Worm (Caenorhabditis elegans) whole organism, mixed stage, embryonic: ENCODE measurements around the gene cyp-14A2.

ENCODE experiments used
- M03D4.4 ChIP-seq: sonication (generic microtip); optimal IDR thresholded peaks from 2 replicates; lab custom pipeline; 2017; ENCODE audit warnings: mild to moderate bottlenecking, missing genetic modification characterization, missing compliant biosample characterization
- ceh-39 ChIP-seq: fragments of 150-350 bp; optimal IDR thresholded peaks from 2 replicates; lab custom pipeline; 2014; ENCODE audit warnings: missing biosample characterization, missing genetic modification characterization
- ham-2 ChIP-seq: fragments of 200-800 bp; sonication (Bioruptor generic); optimal IDR thresholded peaks from 2 replicates; lab custom pipeline; 2018; ENCODE audit warnings: mild to moderate bottlenecking, missing genetic modification characterization, missing compliant biosample characterization
- hlh-1 ChIP-seq: fragments of 150-350 bp; optimal IDR thresholded peaks from 2 replicates; lab custom pipeline; 2014; ENCODE audit warnings: missing biosample characterization, missing genetic modification reagents, missing genetic modification characterization
- lin-13 ChIP-seq: fragments of 150-350 bp; optimal IDR thresholded peaks from 2 replicates; lab custom pipeline; 2014; ENCODE audit warnings: missing biosample characterization, missing genetic modification characterization
- lsy-2 ChIP-seq: fragments of 150-350 bp; optimal IDR thresholded peaks from 2 replicates; lab custom pipeline; 2014; ENCODE audit warnings: missing biosample characterization, missing genetic modification characterization
- nhr-76 ChIP-seq: sonication (generic microtip); optimal IDR thresholded peaks from 2 replicates; lab custom pipeline; 2017; ENCODE audit warnings: missing biosample characterization, missing genetic modification characterization
- pha-4 ChIP-seq: fragments of 150-350 bp; optimal IDR thresholded peaks from 2 replicates; lab custom pipeline; 2018; ENCODE audit warnings: missing biosample characterization, missing genetic modification reagents, missing genetic modification characterization
- snpc-4 ChIP-seq: fragments of 150-350 bp; optimal IDR thresholded peaks from 2 replicates; lab custom pipeline; 2014; ENCODE audit warnings: missing biosample characterization, missing genetic modification characterization

The cyp-14A2 gene

DNA sequence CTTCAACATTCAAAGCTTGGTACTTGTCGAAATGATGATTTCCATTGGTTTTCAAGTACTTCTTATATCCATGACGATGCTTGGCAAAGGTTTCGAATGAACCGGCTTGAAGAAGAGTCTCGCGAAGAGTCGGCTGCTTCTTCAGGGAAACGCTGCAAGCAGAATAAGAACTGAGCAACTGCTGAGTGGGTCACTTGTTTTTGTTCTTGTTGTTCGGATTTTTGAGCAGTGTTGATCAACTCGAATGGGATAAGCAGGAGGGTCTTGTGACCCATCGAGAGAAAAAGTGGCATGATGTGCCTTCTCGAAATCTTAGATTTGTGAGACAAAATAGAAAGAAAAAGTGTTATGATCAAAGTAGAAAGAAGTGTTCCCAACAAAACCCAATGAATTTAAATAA is 48.9 kb downstream of the cyp-14A2 start:
- TF ChIP-seq snpc-4 (tag; lab: Kevin White, UChicago) (no peak), hlh-1 (tag; lab: Kevin White, UChicago) (peak; percentile 4)

DNA sequence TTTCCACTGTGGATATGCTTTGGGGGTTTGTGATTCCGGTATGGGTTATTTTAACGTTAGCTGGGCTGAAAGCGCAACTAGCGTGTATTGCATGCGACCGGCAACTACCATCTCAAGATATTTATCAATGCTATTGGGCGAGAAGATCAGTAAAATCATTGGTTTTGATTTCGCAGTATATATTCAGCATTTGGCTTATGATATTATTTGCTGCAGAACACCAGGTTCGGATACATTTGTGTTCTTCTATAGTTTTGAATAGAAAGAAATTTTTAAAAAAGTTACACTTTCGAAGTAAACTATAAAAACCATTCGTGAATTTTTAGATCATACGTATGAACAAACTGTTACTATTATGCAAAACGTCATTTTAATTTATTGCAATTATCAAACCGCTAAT is 51.5 kb downstream of the cyp-14A2 start:
- TF ChIP-seq M03D4.4 (tag; lab: Kevin White, UChicago) (no peak), ham-2 (GFP tag; lab: Kevin White, UChicago) (no peak), nhr-76 (tag; lab: Kevin White, UChicago) (no peak), ceh-39 (tag; lab: Kevin White, UChicago) (no peak), pha-4 (no peak), lsy-2 (no peak), lin-13 (tag; lab: Kevin White, UChicago) (no peak)
